Worm (Caenorhabditis elegans) whole organism, L1 larva: ENCODE results near the gene F59E12.15.

ENCODE experiments used
- fkh-4 ChIP-seq: sonication (generic microtip); optimal IDR thresholded peaks from 2 replicates; lab custom pipeline; 2016; ENCODE audit warnings: missing compliant biosample characterization, missing genetic modification characterization, borderline replicate concordance
- lin-14 ChIP-seq: fragments of 200-800 bp; sonication (Bioruptor generic); optimal IDR thresholded peaks from 2 replicates; lab custom pipeline; 2018; ENCODE audit warnings: mild to moderate bottlenecking, missing genetic modification characterization, moderate library complexity, missing compliant biosample characterization
- ztf-11 ChIP-seq, 2 experiments: sonication (generic microtip); optimal IDR thresholded peaks; 2 replicates each; lab custom pipeline; 2016 to 2017; ENCODE audit warnings: missing genetic modification characterization in 2 of 2, missing biosample characterization in 1 of 2, missing compliant biosample characterization in 1 of 2

DNA sequence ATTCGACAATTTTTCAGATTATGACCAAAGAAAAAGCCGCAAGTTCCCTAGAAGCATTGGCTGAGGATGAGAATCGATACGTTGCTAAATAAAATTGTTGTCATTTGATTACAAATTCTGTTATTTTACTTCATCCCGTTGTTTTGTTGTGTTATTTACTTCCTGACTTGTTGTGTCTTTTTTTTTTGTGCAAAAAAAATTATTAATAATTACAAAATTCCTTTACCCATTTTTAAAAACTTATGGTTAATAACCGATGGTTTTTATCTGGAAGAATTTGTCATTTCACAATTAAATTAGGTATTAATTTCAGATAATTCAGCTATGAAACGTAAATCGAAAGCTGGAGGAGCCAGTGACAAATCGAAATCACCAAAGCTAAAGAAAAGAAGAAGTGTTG, 31.9 kb downstream of the F59E12.15 start, which contains the start of gene C17G10.1:
- TF ChIP-seq fkh-4 (tag; lab: Kevin White, UChicago), result no peak
- no peak for TF ChIP-seq lin-14
- no peak for TF ChIP-seq ztf-11 (tag; optimal IDR thresholded peaks at IDR 0.05; lab: Kevin White, UChicago)
